Worm (Caenorhabditis elegans) whole organism, L3 larva: ENCODE measurements around the gene F11A5.5.

Source experiments
- ceh-28 ChIP-seq: fragments of 150-350 bp; optimal IDR thresholded peaks from 2 replicates; lab custom pipeline; 2014; ENCODE audit warnings: missing biosample characterization, missing genetic modification reagents, missing genetic modification characterization
- nhr-11 ChIP-seq: fragments of 150-350 bp; optimal IDR thresholded peaks from 2 replicates; lab custom pipeline; 2014; ENCODE audit warnings: missing biosample characterization, missing genetic modification characterization
- skn-1 ChIP-seq: fragments of 150-350 bp; optimal IDR thresholded peaks from 2 replicates; lab custom pipeline; 2014; ENCODE audit warnings: missing biosample characterization, missing genetic modification characterization

DNA sequence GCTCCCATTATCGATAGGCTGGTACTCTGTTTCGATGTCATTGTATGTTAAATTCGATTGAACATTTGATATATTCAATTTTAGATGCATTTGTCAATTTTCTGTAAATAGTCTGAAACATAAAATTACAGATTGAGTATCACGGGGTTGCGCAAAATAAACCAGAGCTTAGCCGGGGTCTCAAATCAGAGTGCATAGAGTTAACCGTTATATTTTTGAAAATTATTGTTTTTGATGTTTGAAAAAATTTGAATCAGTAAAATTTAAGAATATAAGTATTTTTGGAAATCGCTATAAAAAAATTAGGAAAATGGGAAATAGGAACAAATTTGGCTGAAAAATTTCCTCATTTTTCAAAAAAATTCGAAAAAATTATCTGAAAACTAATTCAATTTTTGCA lies 38.5 kb upstream of the F11A5.5 start, which contains the start of gene F10A3.17:
- TF ChIP-seq skn-1 (tag; lab: Kevin White, UChicago) (no peak), nhr-11 (tag; lab: Kevin White, UChicago) (no peak), ceh-28 (tag; lab: Kevin White, UChicago) (no peak)
